Fruit fly (Drosophila melanogaster) whole organism, prepupa: ENCODE results near the gene CG31104.

Experiments
- CG10669 ChIP-seq: fragments of 200-800 bp; sonication (Bioruptor generic); optimal IDR thresholded peaks from 3 replicates; lab custom pipeline; 2018; ENCODE audit warnings: missing biosample characterization, mild to moderate bottlenecking, missing genetic modification characterization, moderate library complexity
- CG11294 ChIP-seq: fragments of 200-800 bp; sonication (Bioruptor generic); IDR thresholded peaks from 2 replicates; pipeline ENCODE4 v1.3.6; 2022; ENCODE audit warnings: missing biosample characterization, missing genetic modification characterization
- CG11902 ChIP-seq: fragments of 200-800 bp; sonication (Bioruptor generic); optimal IDR thresholded peaks from 3 replicates; lab custom pipeline; 2016; ENCODE audit warnings: missing biosample characterization, missing genetic modification characterization
- CG1621 ChIP-seq: fragments of 200-800 bp; sonication (Bioruptor generic); optimal IDR thresholded peaks from 3 replicates; lab custom pipeline; 2018; ENCODE audit warnings: missing biosample characterization, mild to moderate bottlenecking, missing genetic modification characterization
- CG31627 ChIP-seq: fragments of 200-800 bp; sonication (Bioruptor generic); optimal IDR thresholded peaks from 3 replicates; lab custom pipeline; 2016; ENCODE audit warnings: missing biosample characterization, missing genetic modification characterization
- CG32006 ChIP-seq: fragments of 200-800 bp; sonication (Bioruptor generic); optimal IDR thresholded peaks from 3 replicates; lab custom pipeline; 2017; ENCODE audit warnings: missing biosample characterization, mild to moderate bottlenecking, missing genetic modification characterization
- CG6163 ChIP-seq: fragments of 200-800 bp; sonication (Bioruptor generic); IDR thresholded peaks from 3 replicates; pipeline ENCODE4 v1.3.6; 2022; ENCODE audit warnings: missing biosample characterization, missing genetic modification characterization
- CG6276 ChIP-seq: fragments of 200-800 bp; sonication (Bioruptor generic); optimal IDR thresholded peaks from 2 replicates; lab custom pipeline; 2017; ENCODE audit warnings: missing biosample characterization, mild to moderate bottlenecking, missing genetic modification characterization
- CG6808 ChIP-seq: fragments of 200-800 bp; sonication (Bioruptor generic); optimal IDR thresholded peaks from 3 replicates; lab custom pipeline; 2017; ENCODE audit warnings: missing biosample characterization, missing genetic modification characterization, mild to moderate bottlenecking, moderate library complexity, missing genetic modification reagents
- CG6854 ChIP-seq: fragments of 200-800 bp; sonication (Bioruptor generic); optimal IDR thresholded peaks from 2 replicates; lab custom pipeline; 2017; ENCODE audit warnings: missing biosample characterization, mild to moderate bottlenecking, missing genetic modification characterization
- CG8119 ChIP-seq: fragments of 200-800 bp; sonication (Bioruptor generic); IDR thresholded peaks from 3 replicates; pipeline ENCODE4 v1.3.6; 2022; ENCODE audit warnings: missing biosample characterization, missing genetic modification characterization
- Eip75B ChIP-seq: fragments of 200-800 bp; sonication (Bioruptor generic); optimal IDR thresholded peaks from 3 replicates; lab custom pipeline; 2016; ENCODE audit warnings: missing biosample characterization, missing genetic modification characterization
- Hr38 ChIP-seq: sonication (Bioruptor generic); optimal IDR thresholded peaks from 2 replicates; lab custom pipeline; 2016; ENCODE audit warnings: missing biosample characterization, missing genetic modification characterization
- Lpt ChIP-seq: fragments of 200-800 bp; sonication (Bioruptor generic); optimal IDR thresholded peaks from 3 replicates; lab custom pipeline; 2016; ENCODE audit warnings: missing biosample characterization, missing genetic modification characterization
- Met ChIP-seq: fragments of 200-800 bp; sonication (Bioruptor generic); optimal IDR thresholded peaks from 3 replicates; lab custom pipeline; 2016; ENCODE audit warnings: missing biosample characterization, missing genetic modification characterization
- OdsH ChIP-seq: fragments of 200-800 bp; sonication (Bioruptor generic); optimal IDR thresholded peaks from 3 replicates; lab custom pipeline; 2016; ENCODE audit warnings: missing biosample characterization, missing genetic modification characterization
- Smox ChIP-seq: fragments of 200-800 bp; sonication (Bioruptor generic); optimal IDR thresholded peaks from 3 replicates; lab custom pipeline; 2016; ENCODE audit warnings: missing biosample characterization, missing genetic modification characterization
- Sox14 ChIP-seq: fragments of 200-800 bp; sonication (Bioruptor generic); optimal IDR thresholded peaks from 3 replicates; lab custom pipeline; 2016; ENCODE audit warnings: missing biosample characterization, missing genetic modification characterization
- Sox15 ChIP-seq: fragments of 200-800 bp; sonication (Bioruptor generic); optimal IDR thresholded peaks from 3 replicates; lab custom pipeline; 2016; ENCODE audit warnings: missing biosample characterization, missing genetic modification characterization
- achi ChIP-seq: fragments of 200-800 bp; sonication (Bioruptor generic); optimal IDR thresholded peaks from 3 replicates; lab custom pipeline; 2016; ENCODE audit warnings: missing biosample characterization, missing genetic modification characterization
- cyc ChIP-seq: fragments of 200-800 bp; sonication (Bioruptor generic); optimal IDR thresholded peaks from 3 replicates; lab custom pipeline; 2016; ENCODE audit warnings: missing biosample characterization, missing genetic modification characterization
- dac ChIP-seq: fragments of 200-800 bp; sonication (Bioruptor generic); optimal IDR thresholded peaks from 2 replicates; lab custom pipeline; 2017; ENCODE audit warnings: missing biosample characterization, mild to moderate bottlenecking, missing genetic modification characterization
- dsx ChIP-seq: fragments of 200-800 bp; optimal IDR thresholded peaks from 3 replicates; lab custom pipeline; 2019; ENCODE audit warnings: missing biosample characterization, mild to moderate bottlenecking, missing genetic modification characterization, moderate library complexity; ENCODE audit not compliant: poor library complexity, severe bottlenecking
- eg ChIP-seq: fragments of 200-800 bp; sonication (Bioruptor generic); IDR thresholded peaks from 3 replicates; pipeline ENCODE4 v1.3.6; 2022; ENCODE audit warnings: missing biosample characterization, missing genetic modification characterization
- esn ChIP-seq: fragments of 200-800 bp; sonication (Bioruptor generic); optimal IDR thresholded peaks from 2 replicates; lab custom pipeline; 2016; ENCODE audit warnings: missing biosample characterization, mild to moderate bottlenecking, missing genetic modification characterization, moderate library complexity
- fd59A ChIP-seq: fragments of 200-800 bp; sonication (Bioruptor generic); optimal IDR thresholded peaks from 2 replicates; lab custom pipeline; 2017; ENCODE audit warnings: missing biosample characterization, mild to moderate bottlenecking, missing genetic modification characterization, missing genetic modification reagents
- fkh ChIP-seq: fragments of 200-800 bp; sonication (Bioruptor generic); optimal IDR thresholded peaks from 3 replicates; lab custom pipeline; 2017; ENCODE audit warnings: missing biosample characterization, mild to moderate bottlenecking, missing genetic modification characterization, moderate library complexity
- pdm3 ChIP-seq: fragments of 200-800 bp; sonication (Bioruptor generic); optimal IDR thresholded peaks from 3 replicates; lab custom pipeline; 2016; ENCODE audit warnings: missing biosample characterization, missing genetic modification characterization
- spab ChIP-seq: fragments of 200-800 bp; sonication (Bioruptor generic); optimal IDR thresholded peaks from 2 replicates; lab custom pipeline; 2017; ENCODE audit warnings: missing biosample characterization, mild to moderate bottlenecking, missing genetic modification characterization, missing genetic modification reagents
- ss ChIP-seq, 2 experiments: fragments of 200-800 bp; sonication (Bioruptor generic); optimal IDR thresholded peaks; 2 replicates in 1 of 2; 3 replicates in 1 of 2; lab custom pipeline; 2017 to 2018; ENCODE audit warnings: mild to moderate bottlenecking in 2 of 2, missing biosample characterization in 2 of 2, missing genetic modification characterization in 2 of 2, moderate library complexity in 1 of 2
- svp ChIP-seq: fragments of 200-800 bp; sonication (Bioruptor generic); peaks from one replicate; lab custom pipeline; 2016; ENCODE audit warnings: missing biosample characterization, missing genetic modification characterization
- vri ChIP-seq: fragments of 200-800 bp; sonication (Bioruptor generic); optimal IDR thresholded peaks from 3 replicates; lab custom pipeline; 2016; ENCODE audit warnings: missing biosample characterization, mild to moderate bottlenecking, missing genetic modification characterization

Gene CG31104

DNA sequence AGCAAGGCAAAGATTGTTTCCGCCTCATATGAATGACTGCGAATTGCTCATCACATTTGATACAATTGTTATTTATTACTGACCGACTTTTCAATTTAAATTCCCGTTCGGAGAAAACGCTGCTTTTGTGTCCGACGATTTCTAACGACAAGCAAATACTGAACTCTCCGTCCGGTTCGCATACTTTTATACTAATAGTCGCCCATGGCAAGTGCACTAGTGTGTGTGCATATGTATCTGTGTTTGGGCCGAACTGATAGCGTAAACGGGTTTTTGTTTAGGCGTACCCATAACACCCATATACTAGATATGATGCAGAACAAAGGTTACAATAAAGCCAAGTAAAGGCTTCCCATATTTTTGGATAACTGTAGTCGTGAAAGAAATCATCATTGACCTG, 23.0 kb downstream of the CG31104 start, which contains the start of gene CG10550:
TSS of gene CG10550 (minus strand) at position 164 of the 400 bp plus-strand sequence.
- TF ChIP-seq eg (GFP tag; lab: Robert Waterston, UW) (no peak), esn (GFP tag; lab: Kevin White, UChicago) (no peak), CG1621 (tag; lab: Kevin White, UChicago) (no peak)

DNA sequence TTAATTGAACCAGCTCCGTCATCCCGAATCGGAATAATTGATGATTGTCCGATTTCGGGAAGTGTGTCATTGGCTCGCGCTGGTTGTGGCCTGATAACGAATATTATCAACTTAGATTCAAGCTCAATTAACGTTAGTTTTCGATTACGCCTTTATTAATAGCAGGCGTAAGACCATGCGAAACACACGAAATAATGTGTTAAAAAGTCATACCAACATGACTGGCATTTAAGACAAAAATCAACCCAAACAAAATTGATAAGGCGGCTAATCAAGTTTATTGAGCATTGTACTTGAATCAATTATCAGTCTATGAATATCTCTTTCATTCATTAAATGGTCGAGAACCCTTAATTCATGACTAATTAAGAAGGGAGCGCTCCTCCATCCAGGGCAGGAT, 23.9 kb downstream of the CG31104 start:
- no peak for TF ChIP-seq Smox
- TF ChIP-seq vri: peak; percentile 9

- TF ChIP-seq dac (GFP tag; lab: Kevin White, UChicago) (no peak), svp (GFP tag; lab: Kevin White, UChicago) (no peak), Hr38 (GFP tag; lab: Kevin White, UChicago) (no peak), CG10669 (GFP tag; lab: Kevin White, UChicago) (no peak), eg (GFP tag; lab: Robert Waterston, UW) (no peak), OdsH (GFP tag; lab: Kevin White, UChicago) (no peak), CG31627 (GFP tag; lab: Kevin White, UChicago) (no peak), CG6854 (GFP tag; lab: Kevin White, UChicago) (no peak), pdm3 (GFP tag; lab: Kevin White, UChicago) (no peak), spab (GFP tag; lab: Kevin White, UChicago) (no peak), CG6276 (no peak), CG6808 (GFP tag; lab: Kevin White, UChicago) (no peak), CG8119 (GFP tag; lab: Robert Waterston, UW) (no peak)
Measured at dm6 chr3R:25310843-25311242, 25.6 kb downstream of the CG31104 start, which contains the start of gene CG31099. Gene CG31099 (minus strand): TSS chr3R:25310943.

- no peak for TF ChIP-seq Sox15 (GFP tag; lab: Kevin White, UChicago)
- TF ChIP-seq dsx: no peak
- TF ChIP-seq dac (GFP tag; lab: Kevin White, UChicago): no peak
- no peak for TF ChIP-seq CG6808 (GFP tag; lab: Kevin White, UChicago)
- no peak for TF ChIP-seq CG6854 (GFP tag; lab: Kevin White, UChicago)
- no peak for TF ChIP-seq Met (GFP tag; lab: Kevin White, UChicago)
- TF ChIP-seq cyc (GFP tag; lab: Kevin White, UChicago): no peak
- TF ChIP-seq OdsH (GFP tag; lab: Kevin White, UChicago): no peak
- TF ChIP-seq Eip75B (GFP tag; lab: Kevin White, UChicago): no peak
- TF ChIP-seq CG32006 (GFP tag; lab: Kevin White, UChicago): no peak
- TF ChIP-seq CG6163 (GFP tag; lab: Robert Waterston, UW): no peak
- TF ChIP-seq Lpt: no peak
- no peak for TF ChIP-seq ss (GFP tag; optimal IDR thresholded peaks at IDR 0.05; lab: Kevin White, UChicago)
- no peak for TF ChIP-seq CG11902
- no peak for TF ChIP-seq achi
- TF ChIP-seq Sox14 (GFP tag; lab: Kevin White, UChicago): no peak
- TF ChIP-seq fd59A (GFP tag; lab: Kevin White, UChicago): no peak
- TF ChIP-seq, all 60 proteins: peak for 0
Measured at dm6 chr3R:25312583-25312982, 27.3 kb downstream of the CG31104 start.

DNA sequence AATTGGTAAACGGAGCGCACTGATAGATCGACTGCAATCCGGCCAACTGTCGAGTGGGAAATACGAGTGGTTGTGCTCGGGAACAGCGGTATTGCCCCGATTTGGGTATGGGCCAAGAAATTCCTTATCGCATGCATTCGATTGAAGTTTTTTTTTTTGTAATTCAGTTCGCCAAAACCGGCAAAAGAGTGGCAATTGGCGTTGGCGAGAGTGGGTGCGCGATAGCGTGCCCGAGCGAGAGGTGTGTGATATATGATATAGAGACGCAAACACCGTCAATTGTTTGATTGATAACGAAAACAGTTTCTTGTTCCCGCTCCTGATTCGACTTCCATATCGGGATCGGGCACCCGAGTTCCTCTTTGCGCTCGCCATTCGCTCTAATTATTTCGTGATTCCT, 28.5 kb downstream of the CG31104 start, which contains the start of gene CG31087:
TSS of gene CG31087 (minus strand) at position 63 of the 400 bp plus-strand sequence.
- TF ChIP-seq vri: peak; percentile 55
- no peak for TF ChIP-seq CG32006 (GFP tag; lab: Kevin White, UChicago)

DNA sequence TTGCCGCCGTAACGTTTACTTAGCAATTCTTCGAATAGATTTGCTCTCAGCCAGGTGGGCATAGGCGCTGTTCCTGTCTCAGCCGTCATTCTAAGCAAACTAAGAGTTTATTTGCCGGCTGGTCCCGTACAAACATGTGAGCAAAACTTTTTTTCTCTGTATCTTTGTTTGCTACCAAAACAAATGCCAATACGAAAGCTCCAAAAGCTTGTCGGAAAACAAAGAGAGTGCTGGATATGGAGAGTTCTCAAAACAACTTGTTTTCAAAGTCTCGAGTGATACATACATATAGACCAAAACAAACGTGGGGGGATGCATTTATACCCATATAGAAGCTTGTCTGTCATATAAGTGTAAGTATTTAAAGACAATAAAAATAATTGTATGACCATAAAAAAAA, 30.7 kb downstream of the CG31104 start, which contains the start of gene CG10559:
TSS of gene CG10559 (minus strand) at position 101 of the 400 bp plus-strand sequence.
- peak; percentile 45 for TF ChIP-seq fkh (GFP tag; lab: Kevin White, UChicago)
- TF ChIP-seq CG11294 (GFP tag; lab: Robert Waterston, UW): no peak
